Fruit fly (Drosophila melanogaster) whole organism, embryonic: ENCODE results near the gene CG6283.

ENCODE experiments used
- Abd-B ChIP-seq: fragments of 200-800 bp; sonication (Bioruptor generic); optimal IDR thresholded peaks from 2 replicates; lab custom pipeline; 2018; ENCODE audit warnings: missing biosample characterization, mild to moderate bottlenecking, missing genetic modification characterization, moderate library complexity
- Bgb ChIP-seq: fragments of 200-800 bp; sonication (Bioruptor generic); IDR thresholded peaks from 2 replicates; pipeline ENCODE4 v1.3.6; 2022; ENCODE audit warnings: missing biosample characterization, missing genetic modification characterization; ENCODE audit not compliant: partially characterized antibody
- BtbVII ChIP-seq: fragments of 200-800 bp; sonication (Bioruptor generic); optimal IDR thresholded peaks from 3 replicates; lab custom pipeline; 2017; ENCODE audit warnings: missing biosample characterization, mild to moderate bottlenecking, missing genetic modification characterization
- CG12071 ChIP-seq: fragments of 200-800 bp; sonication (Bioruptor generic); optimal IDR thresholded peaks from 3 replicates; lab custom pipeline; 2018; ENCODE audit warnings: missing biosample characterization, mild to moderate bottlenecking, missing genetic modification characterization
- CG12236 ChIP-seq: fragments of 200-800 bp; sonication (Bioruptor generic); optimal IDR thresholded peaks from 2 replicates; lab custom pipeline; 2016; ENCODE audit warnings: missing biosample characterization, missing genetic modification characterization
- CG13287 ChIP-seq: fragments of 200-800 bp; sonication (Bioruptor generic); IDR thresholded peaks from 2 replicates; pipeline ENCODE4 v1.3.6; 2022; ENCODE audit warnings: missing biosample characterization, missing genetic modification characterization; ENCODE audit not compliant: partially characterized antibody
- CG15269 ChIP-seq: fragments of 200-800 bp; sonication (Bioruptor generic); optimal IDR thresholded peaks from 2 replicates; lab custom pipeline; 2018; ENCODE audit warnings: missing biosample characterization, mild to moderate bottlenecking, missing genetic modification characterization, moderate library complexity
- CG15479 ChIP-seq: fragments of 200-800 bp; sonication (Bioruptor generic); optimal IDR thresholded peaks from 3 replicates; lab custom pipeline; 2019; ENCODE audit warnings: missing biosample characterization, mild to moderate bottlenecking, missing genetic modification characterization, moderate library complexity
- CG15514 ChIP-seq: fragments of 200-800 bp; sonication (Bioruptor generic); optimal IDR thresholded peaks from 3 replicates; lab custom pipeline; 2017; ENCODE audit warnings: missing biosample characterization, missing genetic modification characterization, mild to moderate bottlenecking, moderate library complexity, missing genetic modification reagents
- CG16813 ChIP-seq: fragments of 200-800 bp; sonication (Bioruptor generic); IDR thresholded peaks from 3 replicates; pipeline ENCODE4 v1.3.6; 2022; ENCODE audit warnings: missing biosample characterization, missing genetic modification characterization; ENCODE audit not compliant: partially characterized antibody
- CG2199 ChIP-seq: fragments of 200-800 bp; sonication (Bioruptor generic); IDR thresholded peaks from 3 replicates; pipeline ENCODE4 v1.3.6; 2022; ENCODE audit warnings: missing biosample characterization, missing genetic modification characterization
- CG32532 ChIP-seq: fragments of 200-800 bp; sonication (Bioruptor generic); IDR thresholded peaks from 2 replicates; pipeline ENCODE4 v1.3.6; 2022; ENCODE audit warnings: missing biosample characterization, missing genetic modification characterization
- CG34376 ChIP-seq: fragments of 200-800 bp; sonication (Bioruptor generic); optimal IDR thresholded peaks from 2 replicates; lab custom pipeline; 2018; ENCODE audit warnings: missing biosample characterization, mild to moderate bottlenecking, missing genetic modification characterization
- CG4404 ChIP-seq: fragments of 200-800 bp; sonication (Bioruptor generic); IDR thresholded peaks from 2 replicates; pipeline ENCODE4 v1.3.6; 2022; ENCODE audit warnings: missing biosample characterization, missing genetic modification characterization
- CG6765 ChIP-seq: fragments of 200-800 bp; sonication (Bioruptor generic); optimal IDR thresholded peaks from 3 replicates; lab custom pipeline; 2017; ENCODE audit warnings: missing biosample characterization, mild to moderate bottlenecking, missing genetic modification characterization
- CG9932 ChIP-seq: fragments of 200-800 bp; sonication (Bioruptor generic); IDR thresholded peaks from 2 replicates; pipeline ENCODE4 v1.3.6; 2022; ENCODE audit warnings: missing biosample characterization, missing genetic modification characterization
- Dll ChIP-seq: fragments of 200-800 bp; sonication (Bioruptor generic); IDR thresholded peaks from 4 replicates; pipeline ENCODE4 v1.3.6; 2022; ENCODE audit warnings: missing biosample characterization, missing genetic modification characterization; ENCODE audit not compliant: partially characterized antibody
- Dref ChIP-seq: fragments of 200-800 bp; sonication (Bioruptor generic); IDR thresholded peaks from 2 replicates; pipeline ENCODE4 v1.3.6; 2022; ENCODE audit warnings: missing biosample characterization, missing genetic modification characterization
- Hmr ChIP-seq: fragments of 200-800 bp; sonication (Bioruptor generic); optimal IDR thresholded peaks from 3 replicates; lab custom pipeline; 2017; ENCODE audit warnings: mild to moderate bottlenecking, missing biosample characterization, missing genetic modification reagents, missing genetic modification characterization
- Med ChIP-seq: fragments of 200-800 bp; sonication (Bioruptor generic); peaks from one replicate; lab custom pipeline; 2016; ENCODE audit warnings: missing biosample characterization, missing genetic modification characterization, mild to moderate bottlenecking, inconsistent platforms, moderate library complexity
- Myb ChIP-seq: fragments of 200-800 bp; sonication (Bioruptor generic); optimal IDR thresholded peaks from 2 replicates; lab custom pipeline; 2016; ENCODE audit warnings: missing biosample characterization, missing genetic modification characterization
- NFAT ChIP-seq: fragments of 200-800 bp; sonication (Bioruptor generic); IDR thresholded peaks from 2 replicates; pipeline ENCODE4 v1.3.6; 2022; ENCODE audit warnings: missing biosample characterization, missing genetic modification characterization
- Nf-YB ChIP-seq: fragments of 200-800 bp; sonication (Bioruptor generic); optimal IDR thresholded peaks from 3 replicates; lab custom pipeline; 2019; ENCODE audit warnings: missing biosample characterization, mild to moderate bottlenecking, missing genetic modification characterization, moderate library complexity
- Opbp ChIP-seq: fragments of 200-800 bp; sonication (Bioruptor generic); IDR thresholded peaks from 3 replicates; pipeline ENCODE4 v1.3.6; 2022; ENCODE audit warnings: missing biosample characterization, missing genetic modification characterization; ENCODE audit not compliant: partially characterized antibody
- Rx ChIP-seq: fragments of 200-800 bp; sonication (Bioruptor generic); IDR thresholded peaks from 2 replicates; pipeline ENCODE4 v1.3.6; 2022; ENCODE audit warnings: missing biosample characterization, missing genetic modification characterization
- Spps ChIP-seq: fragments of 200-800 bp; sonication (Bioruptor generic); optimal IDR thresholded peaks from 2 replicates; lab custom pipeline; 2018; ENCODE audit warnings: missing biosample characterization, mild to moderate bottlenecking, missing genetic modification characterization
- Trl ChIP-seq, 3 experiments: fragments of >200 bp in 2 of 3; fragments of 200-800 bp in 1 of 3; sonication (Bioruptor generic) in 1 of 3; optimal IDR thresholded peaks; 2 replicates in 1 of 3; 3 replicates in 2 of 3; lab custom pipeline; 2016 to 2017; ENCODE audit warnings: missing biosample characterization in 1 of 3, missing genetic modification characterization in 1 of 3
- ab ChIP-seq: fragments of 200-800 bp; sonication (Bioruptor generic); optimal IDR thresholded peaks from 2 replicates; lab custom pipeline; 2016; ENCODE audit warnings: missing biosample characterization, missing genetic modification characterization
- amos ChIP-seq: fragments of 200-800 bp; sonication (Bioruptor generic); IDR thresholded peaks from 2 replicates; pipeline ENCODE4 v1.3.6; 2022; ENCODE audit warnings: missing biosample characterization, missing genetic modification characterization; ENCODE audit not compliant: partially characterized antibody
- aop ChIP-seq: fragments of 200-800 bp; sonication (Bioruptor generic); IDR thresholded peaks from 2 replicates; pipeline ENCODE4 v1.3.6; 2022; ENCODE audit warnings: missing biosample characterization, missing genetic modification characterization
- bbx ChIP-seq: fragments of 200-800 bp; sonication (Bioruptor generic); IDR thresholded peaks from 2 replicates; pipeline ENCODE4 v1.3.6; 2022; ENCODE audit warnings: missing biosample characterization, missing genetic modification characterization; ENCODE audit not compliant: partially characterized antibody
- chinmo ChIP-seq: fragments of 200-800 bp; sonication (Bioruptor generic); IDR thresholded peaks from 4 replicates; pipeline ENCODE4 v1.3.6; 2022; ENCODE audit warnings: missing biosample characterization, missing genetic modification characterization; ENCODE audit not compliant: partially characterized antibody
- dysf ChIP-seq: fragments of 200-800 bp; sonication (Bioruptor generic); IDR thresholded peaks from 3 replicates; pipeline ENCODE4 v1.3.6; 2022; ENCODE audit warnings: missing biosample characterization, missing genetic modification characterization
- esg ChIP-seq: fragments of 200-800 bp; sonication (Bioruptor generic); conservative IDR thresholded peaks from 2 replicates; pipeline ENCODE4 v1.3.6; 2022; ENCODE audit warnings: missing biosample characterization, missing genetic modification characterization
- ftz-f1 ChIP-seq: fragments of 200-800 bp; sonication (Bioruptor generic); optimal IDR thresholded peaks from 2 replicates; lab custom pipeline; 2016; ENCODE audit warnings: missing biosample characterization, missing genetic modification characterization
- gro ChIP-seq: fragments of 200-800 bp; sonication (Bioruptor generic); optimal IDR thresholded peaks from 2 replicates; lab custom pipeline; 2016; ENCODE audit warnings: missing biosample characterization, missing genetic modification characterization
- otp ChIP-seq: fragments of 200-800 bp; sonication (Bioruptor generic); IDR thresholded peaks from 3 replicates; pipeline ENCODE4, ENCODE4 v1.3.6; 2022; ENCODE audit warnings: missing biosample characterization, missing genetic modification characterization
- pan ChIP-seq, 4 experiments: fragments of >200 bp in 3 of 4; fragments of 200-800 bp in 1 of 4; sonication (Bioruptor generic) in 1 of 4; optimal IDR thresholded peaks in 3 of 4; IDR thresholded peaks in 1 of 4; 2 replicates each; pipeline versions ENCODE4 v1.3.6 to Lab custom; 2017 to 2022; ENCODE audit warnings: missing biosample characterization in 2 of 4, missing genetic modification characterization in 2 of 4, mixed read lengths in 1 of 4
- pita ChIP-seq: fragments of 200-800 bp; sonication (Bioruptor generic); optimal IDR thresholded peaks from 2 replicates; lab custom pipeline; 2017; ENCODE audit warnings: missing biosample characterization, mild to moderate bottlenecking, missing genetic modification characterization
- pros ChIP-seq: fragments of 200-800 bp; sonication (Bioruptor generic); optimal IDR thresholded peaks from 3 replicates; lab custom pipeline; 2019; ENCODE audit warnings: missing biosample characterization, mild to moderate bottlenecking, missing genetic modification characterization, moderate library complexity
- psq ChIP-seq: fragments of 200-800 bp; sonication (Bioruptor generic); optimal IDR thresholded peaks from 2 replicates; lab custom pipeline; 2017; ENCODE audit warnings: missing biosample characterization, missing genetic modification characterization
- row ChIP-seq: fragments of 200-800 bp; sonication (Bioruptor generic); IDR thresholded peaks from 3 replicates; pipeline ENCODE4 v1.3.6; 2022; ENCODE audit warnings: missing biosample characterization, missing genetic modification characterization
- run ChIP-seq: fragments of 200-800 bp; sonication (Bioruptor generic); optimal IDR thresholded peaks from 3 replicates; lab custom pipeline; 2018; ENCODE audit warnings: missing biosample characterization, mild to moderate bottlenecking, missing genetic modification characterization
- sd ChIP-seq: fragments of 200-800 bp; sonication (Bioruptor generic); optimal IDR thresholded peaks from 3 replicates; lab custom pipeline; 2018; ENCODE audit warnings: missing biosample characterization, mild to moderate bottlenecking, missing genetic modification characterization, moderate library complexity
- so ChIP-seq: fragments of 200-800 bp; sonication (Bioruptor generic); IDR thresholded peaks from 3 replicates; pipeline ENCODE4 v1.3.6; 2022; ENCODE audit warnings: missing biosample characterization, missing genetic modification characterization
- sug ChIP-seq: fragments of 200-800 bp; optimal IDR thresholded peaks from 2 replicates; lab custom pipeline; 2019; ENCODE audit warnings: missing biosample characterization, mild to moderate bottlenecking, missing genetic modification characterization, moderate library complexity
- tna ChIP-seq: fragments of 200-800 bp; sonication (Bioruptor generic); IDR thresholded peaks from 2 replicates; pipeline ENCODE4 v1.3.6; 2022; ENCODE audit warnings: missing biosample characterization, missing genetic modification characterization; ENCODE audit not compliant: partially characterized antibody
- zen2 ChIP-seq: fragments of 200-800 bp; sonication (Bioruptor generic); IDR thresholded peaks from 3 replicates; pipeline ENCODE4 v1.3.6; 2022; ENCODE audit warnings: missing biosample characterization, missing genetic modification characterization; ENCODE audit not compliant: partially characterized antibody

The CG6283 gene

dm6 chr3R:26980282-26980691 lies 40.9 kb downstream of the CG6283 start:
- peak; percentile 93; the same call in 3 of the 4 replicates for TF ChIP-seq chinmo
- TF ChIP-seq CG2199, result 0 out of 3 replicates have a peak, but pooled peaks have one; percentile 52
- TF ChIP-seq dysf, result no peak
- peak; percentile 15 for TF ChIP-seq Hmr (GFP tag; lab: Kevin White, UChicago)
- no peak for TF ChIP-seq aop
- peak; percentile 26; the same call in 1 of the 2 replicates for TF ChIP-seq CG32532 (GFP tag; lab: Robert Waterston, UW)
- peak; percentile 20 for TF ChIP-seq pros (GFP tag; lab: Kevin White, UChicago)
- no peak for TF ChIP-seq esg (GFP tag; lab: Robert Waterston, UW)
- peak; percentile 12 for TF ChIP-seq ab
- TF ChIP-seq Rx (GFP tag; lab: Robert Waterston, UW), result no peak
- peak; percentile 83 for TF ChIP-seq Med (GFP tag; lab: Kevin White, UChicago)
- TF ChIP-seq Dref, result no peak
- peak; percentile 6 for TF ChIP-seq CG15514 (GFP tag; lab: Kevin White, UChicago)
- TF ChIP-seq CG12071 (GFP tag; lab: Kevin White, UChicago), result peak; percentile 34
- no peak for TF ChIP-seq CG15269
- no peak for TF ChIP-seq CG12236 (GFP tag; lab: Kevin White, UChicago)
- peak; percentile 34 for TF ChIP-seq gro (GFP tag; lab: Kevin White, UChicago)
- TF ChIP-seq CG16813 (GFP tag; lab: Robert Waterston, UW), result no peak
- TF ChIP-seq so (GFP tag; lab: Robert Waterston, UW), result peak; percentile 71; the same call in 1 of the 3 replicates
- peak; percentile 70 for TF ChIP-seq CG13287
- TF ChIP-seq pan (optimal IDR thresholded peaks at IDR 0.05; lab: Kevin White, UChicago), result no peak
- peak in 1 of 2 experiments; percentile 42 for TF ChIP-seq pan (GFP tag; optimal IDR thresholded peaks at IDR 0.05 in 1 of 2, IDR thresholded peaks at IDR 0.05 in 1 of 2)
- TF ChIP-seq Dll, result 0 out of 4 replicates have a peak, but pooled peaks have one; percentile 15
- no peak for TF ChIP-seq CG15479 (GFP tag; lab: Kevin White, UChicago)
- no peak for TF ChIP-seq pita
- TF ChIP-seq sd (tag; lab: Kevin White, UChicago), result peak; percentile 74
- peak; percentile 83 for TF ChIP-seq ftz-f1
- no peak for TF ChIP-seq bbx (GFP tag; lab: Robert Waterston, UW)
- no peak for TF ChIP-seq run (tag; lab: Kevin White, UChicago)
- peak; percentile 39; the same call in 1 of the 2 replicates for TF ChIP-seq NFAT (GFP tag; lab: Robert Waterston, UW)
- TF ChIP-seq tna, result peak; percentile 68
- peak; percentile 16; the same call in 1 of the 3 replicates for TF ChIP-seq Opbp (GFP tag; lab: Robert Waterston, UW)
- TF ChIP-seq CG4404, result no peak
- no peak for TF ChIP-seq Nf-YB
- peak; percentile 37; the same call in 1 of the 2 replicates for TF ChIP-seq Bgb (GFP tag; lab: Robert Waterston, UW)
- TF ChIP-seq Spps (tag; lab: Kevin White, UChicago), result no peak
- no peak for TF ChIP-seq Myb (GFP tag; lab: Kevin White, UChicago)
- peak; percentile 1 for TF ChIP-seq BtbVII
- peak; percentile 66 for TF ChIP-seq CG34376 (GFP tag; lab: Kevin White, UChicago)
- TF ChIP-seq Trl (optimal IDR thresholded peaks at IDR 0.05; lab: Kevin White, UChicago), result peak; percentile 72 to 97
- no peak for TF ChIP-seq Trl (GFP tag; optimal IDR thresholded peaks at IDR 0.05; lab: Kevin White, UChicago)
- TF ChIP-seq sug (tag; lab: Kevin White, UChicago), result peak; percentile 54
- peak; percentile 29 for TF ChIP-seq psq (GFP tag; lab: Kevin White, UChicago)
- peak; percentile 23; the same call in 1 of the 3 replicates for TF ChIP-seq otp
- TF ChIP-seq CG9932 (GFP tag; lab: Robert Waterston, UW), result peak; percentile 26; the same call in 1 of the 2 replicates
- TF ChIP-seq CG6765 (GFP tag; lab: Kevin White, UChicago), result peak; percentile 39
- TF ChIP-seq amos, result peak; percentile 48; the same call in 1 of the 2 replicates
- peak; percentile 37; the same call in 2 of the 3 replicates for TF ChIP-seq zen2 (GFP tag; lab: Robert Waterston, UW)
- peak; percentile 26; the same call in 1 of the 3 replicates for TF ChIP-seq row (GFP tag; lab: Robert Waterston, UW)
- no peak for TF ChIP-seq Abd-B (GFP tag; lab: Kevin White, UChicago)
